Worm (Caenorhabditis elegans): ENCODE measurements around the gene nep-2.

DNA sequence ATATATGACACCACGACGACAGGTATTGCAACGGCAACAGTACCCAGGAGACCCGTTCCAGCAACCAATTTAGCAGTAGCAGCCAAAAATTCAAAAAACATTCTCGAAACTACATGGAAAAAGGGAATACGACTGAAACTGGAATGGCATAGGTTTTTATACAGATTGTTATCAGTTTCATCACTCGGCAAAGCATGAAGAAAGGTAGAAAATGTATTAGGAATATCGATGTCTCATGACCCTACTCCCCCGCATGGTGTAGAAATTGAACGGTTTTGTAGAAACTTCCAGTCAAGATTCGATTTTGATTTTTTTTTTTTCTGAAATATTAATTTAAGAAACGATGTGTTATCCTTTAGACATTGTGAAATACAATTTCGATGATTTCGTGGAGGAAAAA is 14.6 kb downstream of the nep-2 start, which contains the start of gene T05A8.2:
- no peak for TF ChIP-seq mbf-1 (tag; optimal IDR thresholded peaks at IDR 0.05)
- TF ChIP-seq nhr-6 (tag; optimal IDR thresholded peaks at IDR 0.05), result no peak
- TF ChIP-seq nhr-77 (tag; optimal IDR thresholded peaks at IDR 0.05), result no peak
- no peak for TF ChIP-seq lin-13 (GFP tag; optimal IDR thresholded peaks at IDR 0.05)
- TF ChIP-seq fos-1 (tag; optimal IDR thresholded peaks at IDR 0.05), result no peak
- no peak for TF ChIP-seq R02D3.7 (tag; optimal IDR thresholded peaks at IDR 0.05)
- TF ChIP-seq skn-1 (tag; optimal IDR thresholded peaks at IDR 0.05), result no peak
- TF ChIP-seq lsy-2 (tag; optimal IDR thresholded peaks at IDR 0.05), result no peak
- no peak for TF ChIP-seq ZK546.5 (tag; optimal IDR thresholded peaks at IDR 0.05)
- no peak for TF ChIP-seq unc-55 (GFP tag; optimal IDR thresholded peaks at IDR 0.05)
- TF ChIP-seq unc-39 (tag; optimal IDR thresholded peaks at IDR 0.05), result no peak
- no peak for TF ChIP-seq ama-1 (optimal IDR thresholded peaks at IDR 0.05)
- no peak for TF ChIP-seq elt-3 (tag; optimal IDR thresholded peaks at IDR 0.05)
